Worm (Caenorhabditis elegans) whole organism, L4 larva: Measurements from ENCODE around the gene srh-296.

ENCODE experiments used
- F26F4.8 ChIP-seq: fragments of 200-800 bp; sonication (Bioruptor generic); conservative IDR thresholded peaks from 2 replicates; pipeline ENCODE4 v1.3.6; 2022; ENCODE audit warnings: missing genetic modification characterization, missing compliant biosample characterization
- F37D6.2 ChIP-seq: sonication (generic microtip); optimal IDR thresholded peaks from 2 replicates; lab custom pipeline; 2016; ENCODE audit warnings: mild to moderate bottlenecking, missing genetic modification characterization, missing compliant biosample characterization
- R02D3.7 ChIP-seq: fragments of 150-350 bp; sonication (generic microtip); optimal IDR thresholded peaks from 3 replicates; lab custom pipeline; 2014; ENCODE audit warnings: missing biosample characterization, missing genetic modification characterization
- Y48G9A.11 ChIP-seq: fragments of 200-800 bp; sonication (Bioruptor generic); IDR thresholded peaks from 2 replicates; pipeline ENCODE4 v1.3.6; 2022; ENCODE audit warnings: missing genetic modification reagents, missing genetic modification characterization, missing compliant biosample characterization
- Y75B8A.6 ChIP-seq: fragments of 200-800 bp; sonication (Bioruptor generic); IDR thresholded peaks from 2 replicates; pipeline ENCODE4 v1.3.6; 2022; ENCODE audit warnings: missing genetic modification reagents, missing genetic modification characterization, missing compliant biosample characterization
- ZK546.5 ChIP-seq, 2 experiments: sonication (generic microtip); optimal IDR thresholded peaks; 2 replicates each; lab custom pipeline; 2017; ENCODE audit warnings: missing biosample characterization in 2 of 2, missing genetic modification characterization in 2 of 2
- aly-2 ChIP-seq: sonication (generic microtip); optimal IDR thresholded peaks from 2 replicates; lab custom pipeline; 2018; ENCODE audit warnings: missing biosample characterization, missing genetic modification characterization
- arid-1 ChIP-seq: fragments of 200-800 bp; sonication (Bioruptor generic); conservative IDR thresholded peaks from 2 replicates; pipeline ENCODE4 v1.3.6; 2022; ENCODE audit warnings: missing genetic modification reagents, missing genetic modification characterization, missing compliant biosample characterization
- ceh-62 ChIP-seq: sonication (generic microtip); optimal IDR thresholded peaks from 2 replicates; lab custom pipeline; 2017; ENCODE audit warnings: missing biosample characterization, missing genetic modification characterization
- cey-2 ChIP-seq: sonication (generic microtip); optimal IDR thresholded peaks from 3 replicates; lab custom pipeline; 2017; ENCODE audit warnings: missing genetic modification characterization, mild to moderate bottlenecking, missing compliant biosample characterization, antibody characterized with exemption, borderline replicate concordance; ENCODE audit not compliant: insufficient read depth
- daf-19 ChIP-seq: fragments of 200-800 bp; sonication (Bioruptor generic); conservative IDR thresholded peaks from 2 replicates; pipeline ENCODE4 v1.3.6; 2022; ENCODE audit warnings: missing genetic modification characterization, missing compliant biosample characterization
- daf-8 ChIP-seq: fragments of 200-800 bp; sonication (Bioruptor generic); IDR thresholded peaks from 2 replicates; pipeline ENCODE4 v1.3.6; 2022; ENCODE audit warnings: missing genetic modification characterization, missing compliant biosample characterization
- dmd-6 ChIP-seq: fragments of 200-800 bp; sonication (Bioruptor generic); IDR thresholded peaks from 2 replicates; pipeline ENCODE4 v1.3.6; 2022; ENCODE audit warnings: missing genetic modification reagents, missing genetic modification characterization, missing compliant biosample characterization
- egl-27 ChIP-seq: sonication (generic microtip); optimal IDR thresholded peaks from 3 replicates; lab custom pipeline; 2017; ENCODE audit warnings: missing biosample characterization, missing genetic modification reagents, missing genetic modification characterization
- gei-8 ChIP-seq: fragments of 200-800 bp; sonication (Bioruptor generic); optimal IDR thresholded peaks from 2 replicates; lab custom pipeline; 2018; ENCODE audit warnings: mild to moderate bottlenecking, missing genetic modification characterization, missing compliant biosample characterization
- hif-1 ChIP-seq, 2 experiments: sonication (generic microtip); optimal IDR thresholded peaks; 2 replicates each; lab custom pipeline; 2016 to 2017; ENCODE audit warnings: missing compliant biosample characterization in 2 of 2, missing genetic modification characterization in 2 of 2, missing genetic modification reagents in 2 of 2, missing genotype in 2 of 2, mild to moderate bottlenecking in 1 of 2
- hlh-11 ChIP-seq: fragments of 200-800 bp; sonication (Bioruptor generic); optimal IDR thresholded peaks from 2 replicates; lab custom pipeline; 2018; ENCODE audit warnings: mild to moderate bottlenecking, missing genetic modification characterization, missing compliant biosample characterization
- hmg-1.1 ChIP-seq: fragments of 200-800 bp; sonication (Bioruptor generic); IDR thresholded peaks from 2 replicates; pipeline ENCODE4 v1.3.6; 2022; ENCODE audit warnings: missing genetic modification reagents, missing genetic modification characterization, missing compliant biosample characterization
- jun-1 ChIP-seq: fragments of 150-350 bp; optimal IDR thresholded peaks from 2 replicates; lab custom pipeline; 2014; ENCODE audit warnings: missing biosample characterization, missing genetic modification reagents, missing genetic modification characterization
- lim-7 ChIP-seq: fragments of 200-800 bp; sonication (Bioruptor generic); IDR thresholded peaks from 2 replicates; pipeline ENCODE4 v1.3.6; 2022; ENCODE audit warnings: missing genetic modification characterization, missing compliant biosample characterization
- lin-1 ChIP-seq: fragments of 200-800 bp; sonication (Bioruptor generic); IDR thresholded peaks from 2 replicates; pipeline ENCODE4 v1.3.6; 2022; ENCODE audit warnings: missing genetic modification reagents, missing genetic modification characterization, missing compliant biosample characterization
- lin-13 ChIP-seq: fragments of 150-350 bp; optimal IDR thresholded peaks from 2 replicates; lab custom pipeline; 2014; ENCODE audit warnings: missing biosample characterization, missing genetic modification reagents, missing genetic modification characterization
- lin-29 ChIP-seq: fragments of 200-800 bp; sonication (Bioruptor generic); IDR thresholded peaks from 2 replicates; pipeline ENCODE4 v1.3.6; 2022; ENCODE audit warnings: missing genetic modification reagents, missing genetic modification characterization, missing compliant biosample characterization
- lin-38 ChIP-seq: fragments of 200-800 bp; sonication (Bioruptor generic); IDR thresholded peaks from 2 replicates; pipeline ENCODE4 v1.3.6; 2022; ENCODE audit warnings: missing genetic modification reagents, missing genetic modification characterization, missing compliant biosample characterization
- mes-2 ChIP-seq: sonication (generic microtip); optimal IDR thresholded peaks from 2 replicates; lab custom pipeline; 2016; ENCODE audit warnings: missing genotype, mild to moderate bottlenecking, missing genetic modification characterization, missing compliant biosample characterization; ENCODE audit not compliant: poor library complexity, severe bottlenecking
- nhr-10 ChIP-seq: fragments of 150-350 bp; optimal IDR thresholded peaks from 2 replicates; lab custom pipeline; 2014; ENCODE audit warnings: missing biosample characterization, missing genetic modification characterization
- nhr-102 ChIP-seq: sonication (generic microtip); optimal IDR thresholded peaks from 2 replicates; lab custom pipeline; 2016; ENCODE audit warnings: mild to moderate bottlenecking, missing genetic modification characterization, moderate library complexity, missing compliant biosample characterization
- nhr-237 ChIP-seq: sonication (generic microtip); optimal IDR thresholded peaks from 2 replicates; lab custom pipeline; 2017; ENCODE audit warnings: missing biosample characterization, missing genetic modification characterization
- nhr-25 ChIP-seq: sonication (generic microtip); optimal IDR thresholded peaks from 2 replicates; lab custom pipeline; 2017; ENCODE audit warnings: missing genetic modification characterization, mild to moderate bottlenecking, missing compliant biosample characterization, antibody characterized with exemption, moderate library complexity, borderline replicate concordance; ENCODE audit not compliant: insufficient read depth
- nhr-28 ChIP-seq: fragments of 150-350 bp; optimal IDR thresholded peaks from 2 replicates; lab custom pipeline; 2014; ENCODE audit warnings: missing biosample characterization, missing genetic modification characterization
- nhr-41 ChIP-seq: fragments of 200-800 bp; sonication (Bioruptor generic); IDR thresholded peaks from 2 replicates; pipeline ENCODE4 v1.3.6; 2022; ENCODE audit warnings: missing genetic modification reagents, missing genetic modification characterization, missing compliant biosample characterization
- rbr-2 ChIP-seq: sonication (generic microtip); optimal IDR thresholded peaks from 2 replicates; lab custom pipeline; 2016; ENCODE audit warnings: missing genotype, missing genetic modification characterization, missing compliant biosample characterization
- saeg-2 ChIP-seq: fragments of 200-800 bp; sonication (Bioruptor generic); IDR thresholded peaks from 2 replicates; pipeline ENCODE4 v1.3.6; 2022; ENCODE audit warnings: missing genetic modification reagents, missing genetic modification characterization, missing compliant biosample characterization
- set-16 ChIP-seq: fragments of 200-800 bp; sonication (Bioruptor generic); IDR thresholded peaks from 2 replicates; pipeline ENCODE4 v1.3.6; 2022; ENCODE audit warnings: missing genetic modification reagents, missing genetic modification characterization, missing compliant biosample characterization
- snpc-1.2 ChIP-seq: fragments of 200-800 bp; sonication (Bioruptor generic); IDR thresholded peaks from 2 replicates; pipeline ENCODE4 v1.3.6; 2022; ENCODE audit warnings: missing genetic modification reagents, missing genetic modification characterization, missing compliant biosample characterization
- snpc-4 ChIP-seq: fragments of 150-350 bp; optimal IDR thresholded peaks from 2 replicates; lab custom pipeline; 2014; ENCODE audit warnings: missing biosample characterization, missing genetic modification characterization
- unc-130 ChIP-seq: sonication (generic microtip); optimal IDR thresholded peaks from 2 replicates; lab custom pipeline; 2016; ENCODE audit warnings: missing genetic modification reagents, missing genetic modification characterization, missing compliant biosample characterization
- unc-39 ChIP-seq: sonication (generic microtip); optimal IDR thresholded peaks from 2 replicates; lab custom pipeline; 2017; ENCODE audit warnings: missing biosample characterization, missing genetic modification characterization
- unc-62 ChIP-seq, 3 experiments: fragments of 150-350 bp in 1 of 3; sonication (generic microtip); optimal IDR thresholded peaks in 2 of 3; peaks in 1 of 3; 1 replicate in 1 of 3; 2 replicates in 2 of 3; lab custom pipeline; 2014 to 2017; ENCODE audit warnings: missing biosample characterization in 3 of 3, missing genetic modification characterization in 3 of 3, missing genetic modification reagents in 3 of 3, missing genotype in 1 of 3
- zip-2 ChIP-seq: fragments of 150-350 bp; optimal IDR thresholded peaks from 2 replicates; lab custom pipeline; 2014; ENCODE audit warnings: missing biosample characterization, missing genetic modification characterization
- ztf-11 ChIP-seq: fragments of 150-350 bp; optimal IDR thresholded peaks from 2 replicates; lab custom pipeline; 2014; ENCODE audit warnings: missing biosample characterization, missing genetic modification characterization

Gene srh-296

ce11 chrV:17810053-17810452 lies at the start of gene srh-296:
srh-296 (plus strand) TSS chrV:17810353.
- TF ChIP-seq unc-62 (GFP tag; optimal IDR thresholded peaks at IDR 0.05 in 1 of 2; lab: Kevin White, UChicago): peak in 1 of 2 experiments; percentile 2
- no peak for TF ChIP-seq unc-62 (tag; optimal IDR thresholded peaks at IDR 0.05; lab: Kevin White, UChicago)
- TF ChIP-seq nhr-41: no peak

ce11 chrV:17765077-17765476 lies 45.1 kb upstream of the srh-296 start, which contains the start of the genes C47A10.16 and srh-283:
C47A10.16 (minus strand) TSS chrV:17765177.
srh-283 (plus strand) TSS chrV:17765348.
- TF ChIP-seq jun-1: no peak
- TF ChIP-seq dmd-6: no peak
- no peak for TF ChIP-seq Y48G9A.11 (GFP tag; lab: Robert Waterston, UW)
- no peak for TF ChIP-seq Y75B8A.6 (GFP tag; lab: Robert Waterston, UW)
- TF ChIP-seq ZK546.5 (tag; optimal IDR thresholded peaks at IDR 0.05; lab: Kevin White, UChicago): no peak
- no peak for TF ChIP-seq ceh-62 (tag; lab: Kevin White, UChicago)
- TF ChIP-seq hmg-1.1 (GFP tag; lab: Robert Waterston, UW): no peak

- TF ChIP-seq daf-19 (GFP tag; lab: Robert Waterston, UW) (no peak), aly-2 (no peak), F26F4.8 (GFP tag; lab: Robert Waterston, UW) (no peak), nhr-10 (tag; lab: Kevin White, UChicago) (no peak), unc-130 (GFP tag; lab: Kevin White, UChicago) (no peak), mes-2 (tag; lab: Kevin White, UChicago) (no peak), R02D3.7 (tag; lab: Kevin White, UChicago) (no peak)
Measured at ce11 chrV:17767249-17767648, 42.9 kb upstream of the srh-296 start, which contains the start of gene srh-284. srh-284 (plus strand) TSS chrV:17767549.

- TF ChIP-seq snpc-1.2 (GFP tag; lab: Robert Waterston, UW): 0 out of 2 replicates have a peak, but pooled peaks have one; percentile 46
- no peak for TF ChIP-seq arid-1
- no peak for TF ChIP-seq nhr-25 (tag; lab: Kevin White, UChicago)
- TF ChIP-seq daf-8: no peak
- TF ChIP-seq nhr-102 (tag; lab: Kevin White, UChicago): no peak
- no peak for TF ChIP-seq gei-8
- TF ChIP-seq cey-2 (tag; lab: Kevin White, UChicago): no peak
- TF ChIP-seq nhr-237: no peak
- TF ChIP-seq hif-1 (tag; optimal IDR thresholded peaks at IDR 0.05; lab: Kevin White, UChicago): no peak
- TF ChIP-seq zip-2 (tag; lab: Kevin White, UChicago): no peak
- TF ChIP-seq ztf-11 (tag; lab: Kevin White, UChicago): no peak
- TF ChIP-seq lin-38: no peak
- no peak for TF ChIP-seq set-16 (GFP tag; lab: Robert Waterston, UW)
- no peak for TF ChIP-seq rbr-2 (tag; lab: Kevin White, UChicago)
- TF ChIP-seq F26F4.8 (GFP tag; lab: Robert Waterston, UW): no peak
- peak; percentile 61; the same call in 1 of the 2 replicates for TF ChIP-seq lim-7
- no peak for TF ChIP-seq egl-27 (tag; lab: Kevin White, UChicago)
Measured at ce11 chrV:17767768-17768167, 42.4 kb upstream of the srh-296 start.

- TF ChIP-seq lin-13 (GFP tag; lab: Kevin White, UChicago): no peak
- no peak for TF ChIP-seq nhr-28 (tag; lab: Kevin White, UChicago)
- TF ChIP-seq F37D6.2 (tag; lab: Kevin White, UChicago): no peak
- TF ChIP-seq unc-39 (tag; lab: Kevin White, UChicago): no peak
- TF ChIP-seq nhr-10 (tag; lab: Kevin White, UChicago): no peak
- TF ChIP-seq cey-2 (tag; lab: Kevin White, UChicago): no peak
- TF ChIP-seq snpc-4 (tag; lab: Kevin White, UChicago): no peak
- no peak for TF ChIP-seq lin-29 (GFP tag; lab: Robert Waterston, UW)
- no peak for TF ChIP-seq F26F4.8 (GFP tag; lab: Robert Waterston, UW)
- no peak for TF ChIP-seq hlh-11 (tag; lab: Kevin White, UChicago)
- no peak for TF ChIP-seq saeg-2 (GFP tag; lab: Robert Waterston, UW)
- TF ChIP-seq lin-1 (GFP tag; lab: Robert Waterston, UW): no peak
- TF ChIP-seq, all 104 proteins: peak for 0
Measured at ce11 chrV:17773108-17773507, 37.0 kb upstream of the srh-296 start, which contains the start of gene sre-21. sre-21 (minus strand) TSS chrV:17773208.
